Worm (Caenorhabditis elegans) whole organism, L3 larva: ENCODE results near the gene nnt-1.

Experiments
- ceh-28 ChIP-seq: fragments of 150-350 bp; optimal IDR thresholded peaks from 2 replicates; lab custom pipeline; 2014; ENCODE audit warnings: missing biosample characterization, missing genetic modification reagents, missing genetic modification characterization
- nhr-12 ChIP-seq: fragments of 150-350 bp; optimal IDR thresholded peaks from 2 replicates; lab custom pipeline; 2014; ENCODE audit warnings: missing biosample characterization, missing genetic modification characterization
- nhr-23 ChIP-seq: fragments of 150-350 bp; optimal IDR thresholded peaks from 2 replicates; lab custom pipeline; 2014; ENCODE audit warnings: missing biosample characterization, missing genetic modification reagents, missing genetic modification characterization
- nhr-77 ChIP-seq: fragments of 150-350 bp; optimal IDR thresholded peaks from 2 replicates; lab custom pipeline; 2014; ENCODE audit warnings: missing biosample characterization, missing genetic modification characterization

ce11 chrX:6097551-6097950 is 24.6 kb upstream of the nnt-1 start, which contains the start of gene C15H9.4:
- TF ChIP-seq ceh-28 (tag; lab: Kevin White, UChicago) (peak; percentile 40), nhr-77 (no peak), nhr-23 (tag; lab: Kevin White, UChicago) (no peak), nhr-12 (tag; lab: Kevin White, UChicago) (no peak)
